Worm (Caenorhabditis elegans): ENCODE measurements around the gene F57F4.2.

DNA sequence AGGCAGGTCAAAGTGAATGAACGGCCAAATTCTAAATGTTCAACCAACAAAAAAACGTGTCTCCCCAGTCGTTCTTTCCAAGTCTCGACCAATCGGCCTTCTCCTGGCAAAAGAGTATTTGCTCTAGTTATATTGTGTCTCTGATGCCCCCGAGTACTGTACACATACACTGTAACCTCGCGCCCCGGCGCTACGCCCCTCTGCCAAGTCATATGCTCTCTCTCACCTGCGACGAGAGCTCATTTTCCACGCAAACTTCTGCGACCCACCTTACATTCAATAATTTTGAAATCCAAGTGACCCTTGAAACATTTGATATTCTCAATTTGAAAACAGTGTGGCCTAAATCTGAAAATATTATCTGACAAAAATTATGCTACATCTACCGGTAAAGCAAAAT, 32.3 kb downstream of the F57F4.2 start:
- no peak for TF ChIP-seq unc-39 (tag; optimal IDR thresholded peaks at IDR 0.05)
- no peak for TF ChIP-seq nhr-12 (tag; optimal IDR thresholded peaks at IDR 0.05)
- TF ChIP-seq zag-1 (tag; optimal IDR thresholded peaks at IDR 0.05) = no peak
